Worm (Caenorhabditis elegans): ENCODE results near the gene T22E5.6.

The T22E5.6 gene

ce11 chrX:6420681-6421080 lies 4.5 kb upstream of the T22E5.6 start, which contains the start of gene K10C2.12:
Gene K10C2.12 (minus strand): TSS chrX:6420781.
- TF ChIP-seq nhr-12 (tag; optimal IDR thresholded peaks at IDR 0.05) (no peak), nhr-28 (tag; optimal IDR thresholded peaks at IDR 0.05) (no peak), lin-32 (GFP tag; optimal IDR thresholded peaks at IDR 0.05) (no peak)

- TF ChIP-seq nhr-12 (tag; optimal IDR thresholded peaks at IDR 0.05) (no peak), ces-1 (GFP tag; optimal IDR thresholded peaks at IDR 0.05) (peak; percentile 71)
Measured at ce11 chrX:6419113-6419512, 2.9 kb upstream of the T22E5.6 start.

ce11 chrX:6413583-6413982 lies 2.6 kb downstream of the T22E5.6 start:
- TF ChIP-seq M03D4.4 (tag; optimal IDR thresholded peaks at IDR 0.05) (no peak), elt-1 (tag; optimal IDR thresholded peaks at IDR 0.05; ENCODE audit: borderline replicate concordance, insufficient read depth) (no peak), hlh-1 (tag; optimal IDR thresholded peaks at IDR 0.05) (no peak), zip-8 (tag; optimal IDR thresholded peaks at IDR 0.05) (peak; percentile 82), ces-1 (GFP tag; optimal IDR thresholded peaks at IDR 0.05) (no peak), pha-4 (tag; optimal IDR thresholded peaks at IDR 0.05) (no peak)

- no peak for TF ChIP-seq nhr-12 (tag; optimal IDR thresholded peaks at IDR 0.05)
- TF ChIP-seq flh-1 (GFP tag; optimal IDR thresholded peaks at IDR 0.05): no peak
- no peak for TF ChIP-seq unc-120 (tag; optimal IDR thresholded peaks at IDR 0.05; ENCODE audit: poor library complexity, severe bottlenecking)
- no peak for TF ChIP-seq lin-13 (tag; optimal IDR thresholded peaks at IDR 0.05)
- no peak for TF ChIP-seq sem-2 (GFP tag; optimal IDR thresholded peaks at IDR 0.05)
- no peak for TF ChIP-seq ham-2 (GFP tag; optimal IDR thresholded peaks at IDR 0.05)
- no peak for TF ChIP-seq pha-4 (tag; optimal IDR thresholded peaks at IDR 0.05)
- TF ChIP-seq nhr-76 (tag; optimal IDR thresholded peaks at IDR 0.05): no peak
- TF ChIP-seq tbx-8 (GFP tag; optimal IDR thresholded peaks at IDR 0.05): no peak
- TF ChIP-seq unc-39 (tag; optimal IDR thresholded peaks at IDR 0.05): no peak
- no peak for TF ChIP-seq ceh-39 (tag; optimal IDR thresholded peaks at IDR 0.05)
- TF ChIP-seq elt-3 (tag; optimal IDR thresholded peaks at IDR 0.05): no peak
- TF ChIP-seq bed-3 (GFP tag; optimal IDR thresholded peaks at IDR 0.05): no peak
- no peak for TF ChIP-seq mab-5 (tag; optimal IDR thresholded peaks at IDR 0.05)
- no peak for TF ChIP-seq nhr-28 (tag; optimal IDR thresholded peaks at IDR 0.05)
- TF ChIP-seq cnd-1 (tag; optimal IDR thresholded peaks at IDR 0.05): no peak
- no peak for TF ChIP-seq ces-1 (GFP tag; optimal IDR thresholded peaks at IDR 0.05)
- no peak for TF ChIP-seq M03D4.4 (tag; optimal IDR thresholded peaks at IDR 0.05)
Measured at ce11 chrX:6412575-6412974, 3.6 kb downstream of the T22E5.6 start, which contains the start of gene T22E5.1. Gene T22E5.1 (plus strand): TSS chrX:6412875.

DNA sequence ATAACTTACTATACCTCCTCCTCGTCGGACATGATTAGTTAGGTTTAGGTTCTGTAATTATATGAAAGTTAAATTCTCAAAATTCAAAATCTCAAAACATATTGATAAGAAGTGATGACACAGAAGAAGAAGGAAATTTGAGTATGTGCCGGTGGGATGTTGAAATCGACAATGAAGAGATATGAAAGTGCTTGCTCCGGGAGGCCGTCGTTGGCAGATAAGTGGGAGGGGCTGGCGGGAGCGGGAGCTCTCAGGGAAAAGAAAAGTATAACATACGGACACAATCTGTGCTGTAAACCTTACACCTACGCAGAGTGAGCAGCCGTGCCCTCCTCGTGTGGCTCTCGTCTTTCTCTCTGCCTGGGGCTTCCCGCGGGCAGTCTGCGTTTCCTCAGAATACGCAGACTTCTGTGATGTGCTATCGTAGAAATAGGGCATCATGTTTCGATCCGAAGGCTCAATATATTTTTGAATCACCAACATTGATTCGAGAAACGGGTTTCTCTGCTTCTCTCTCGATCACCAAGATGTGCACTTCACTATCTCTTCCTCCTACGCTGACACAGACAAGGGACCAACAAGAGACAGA lies 5.9 kb downstream of the T22E5.6 start, which contains the start of gene mup-2:
mup-2 (minus strand) TSS at position 51 of the 589 bp plus-strand sequence.
- peak; percentile 75 for TF ChIP-seq unc-62 (GFP tag; optimal IDR thresholded peaks at IDR 0.05)
- peak; percentile 96 for TF ChIP-seq hlh-1 (tag; optimal IDR thresholded peaks at IDR 0.05)
- TF ChIP-seq mep-1 (tag; optimal IDR thresholded peaks at IDR 0.05): no peak
- TF ChIP-seq unc-120 (tag; optimal IDR thresholded peaks at IDR 0.05; ENCODE audit: poor library complexity, severe bottlenecking): peak; percentile 93

DNA sequence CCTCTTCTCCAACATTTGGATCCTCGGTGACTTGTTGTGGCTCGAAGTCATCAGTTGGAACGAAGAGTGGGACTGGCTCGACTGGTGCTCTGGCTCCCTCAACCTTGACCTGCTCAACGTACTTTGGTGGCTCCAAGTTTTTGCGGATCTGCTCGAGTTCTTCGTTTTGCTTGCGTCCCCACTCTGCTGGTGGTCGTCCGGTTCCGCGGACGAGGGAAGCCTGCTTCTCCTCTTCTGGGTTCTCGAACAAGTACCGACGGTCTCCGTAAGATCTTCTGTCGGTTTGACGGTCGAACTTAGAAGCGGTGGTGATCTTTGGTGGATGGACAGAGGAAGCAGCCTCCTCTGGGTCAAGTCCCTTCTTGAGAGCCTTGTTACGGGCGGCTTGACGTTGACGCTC lies 7.5 kb downstream of the T22E5.6 start:
- no peak for TF ChIP-seq ces-1 (GFP tag; optimal IDR thresholded peaks at IDR 0.05)
- no peak for TF ChIP-seq lsy-2 (tag; optimal IDR thresholded peaks at IDR 0.05)
- no peak for TF ChIP-seq mab-5 (tag; optimal IDR thresholded peaks at IDR 0.05)
- no peak for TF ChIP-seq M03D4.4 (tag; optimal IDR thresholded peaks at IDR 0.05)
- no peak for TF ChIP-seq ztf-11 (tag; optimal IDR thresholded peaks at IDR 0.05)
- TF ChIP-seq ceh-43 (GFP tag; optimal IDR thresholded peaks at IDR 0.05): no peak
- no peak for TF ChIP-seq nhr-237 (tag; optimal IDR thresholded peaks at IDR 0.05)
- no peak for TF ChIP-seq nhr-28 (tag; optimal IDR thresholded peaks at IDR 0.05)
- TF ChIP-seq sptf-1 (tag; optimal IDR thresholded peaks at IDR 0.05): no peak
- TF ChIP-seq ham-2 (GFP tag; optimal IDR thresholded peaks at IDR 0.05): no peak
- TF ChIP-seq snpc-4 (tag; optimal IDR thresholded peaks at IDR 0.05): no peak
- no peak for TF ChIP-seq cnd-1 (tag; optimal IDR thresholded peaks at IDR 0.05)
- no peak for TF ChIP-seq mep-1 (tag; optimal IDR thresholded peaks at IDR 0.05)
- TF ChIP-seq bed-3 (GFP tag; optimal IDR thresholded peaks at IDR 0.05): no peak
- no peak for TF ChIP-seq nhr-76 (tag; optimal IDR thresholded peaks at IDR 0.05)

All from whole organism, mixed stage, embryonic.